Worm (Caenorhabditis elegans): ENCODE results near the gene math-22.
"Not testable (repeated sequence)": the region's sequence is repeated elsewhere in the genome, so short reads cannot be mapped to it uniquely, and the experiment has no call there.

The math-22 gene

DNA sequence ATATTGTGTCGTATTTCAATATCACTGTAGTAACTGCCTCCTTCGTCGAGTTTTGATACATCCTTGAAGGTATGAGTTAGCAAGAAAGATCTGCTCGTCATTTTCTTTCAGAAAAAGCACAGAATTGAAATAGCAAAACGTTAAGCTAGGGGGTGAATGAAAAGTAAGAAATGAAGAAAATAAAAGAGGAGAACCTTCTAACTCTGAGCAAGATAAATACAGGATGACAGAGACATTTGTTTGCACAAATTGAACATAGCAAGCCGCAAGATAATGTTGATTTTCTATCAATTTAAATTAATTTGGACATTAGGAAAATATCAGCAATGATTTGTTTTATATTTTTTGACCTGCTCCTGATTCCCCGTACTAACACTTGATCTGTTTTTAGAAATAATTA lies 50.4 kb downstream of the math-22 start, which contains the start of gene math-49:
Gene math-49 (minus strand): TSS at position 101 of the 400 bp plus-strand sequence.
- TF ChIP-seq egl-27 (tag; optimal IDR thresholded peaks at IDR 0.05); zip-4 (GFP tag; optimal IDR thresholded peaks at IDR 0.05); tlp-1 (tag; optimal IDR thresholded peaks at IDR 0.05): not testable (repeated sequence)
